Worm (Caenorhabditis elegans): Measurements from ENCODE around the gene iff-1.

Gene iff-1

ce11 chrIII:9703747-9704605 lies 43.0 kb downstream of the iff-1 start (continued):
- TF ChIP-seq vab-7 (GFP tag; IDR thresholded peaks at IDR 0.05) (no peak), Y75B8A.6 (GFP tag; IDR thresholded peaks at IDR 0.05) (no peak), mep-1 (tag; optimal IDR thresholded peaks at IDR 0.05) (no peak), set-16 (GFP tag; IDR thresholded peaks at IDR 0.05) (peak; percentile 26; the same call in 1 of the 2 replicates), mxl-2 (GFP tag; conservative IDR thresholded peaks at IDR 0.05) (no peak), T26A8.4 (GFP tag; IDR thresholded peaks at IDR 0.05) (no peak), lsy-2 (tag; optimal IDR thresholded peaks at IDR 0.05) (peak in 1 of 2 experiments; percentile 11), daf-12 (tag; optimal IDR thresholded peaks at IDR 0.05) (no peak), dmd-8 (GFP tag; IDR thresholded peaks at IDR 0.05) (no peak), mxl-3 (GFP tag; optimal IDR thresholded peaks at IDR 0.05) (peak; percentile 41), Y5F2A.4 (GFP tag; optimal IDR thresholded peaks at IDR 0.05) (no peak), ceh-32 (tag; optimal IDR thresholded peaks at IDR 0.05; ENCODE audit: poor library complexity) (no peak), aha-1 (tag) (peak; percentile 74), F44E2.7 (GFP tag; IDR thresholded peaks at IDR 0.05) (no peak), attf-4 (tag; optimal IDR thresholded peaks at IDR 0.05) (no peak), spr-1 (tag; optimal IDR thresholded peaks at IDR 0.05) (peak; percentile 18), F37D6.2 (tag; optimal IDR thresholded peaks at IDR 0.05) (peak; percentile 13), nhr-10 (tag; optimal IDR thresholded peaks at IDR 0.05) (no peak), nhr-48 (tag; optimal IDR thresholded peaks at IDR 0.05) (no peak), nhr-28 (tag; optimal IDR thresholded peaks at IDR 0.05) (peak; percentile 54), nhr-41 (GFP tag; IDR thresholded peaks at IDR 0.05) (no peak), hlh-30 (tag; optimal IDR thresholded peaks at IDR 0.05; ENCODE audit: insufficient read depth) (peak; percentile 31), daf-16 (GFP tag; optimal IDR thresholded peaks at IDR 0.05) (no peak), daf-16 (tag; optimal IDR thresholded peaks at IDR 0.05) (peak; percentile 11), spr-3 (GFP tag; optimal IDR thresholded peaks at IDR 0.05) (no peak), zip-11 (GFP tag; IDR thresholded peaks at IDR 0.05) (no peak), tag-97 (GFP tag; IDR thresholded peaks at IDR 0.05) (no peak), T20F7.1 (GFP tag; optimal IDR thresholded peaks at IDR 0.05) (no peak), hlh-11 (tag; optimal IDR thresholded peaks at IDR 0.05) (peak; percentile 39), unc-130 (GFP tag; optimal IDR thresholded peaks at IDR 0.05) (no peak), saeg-2 (GFP tag; IDR thresholded peaks at IDR 0.05) (no peak)

- no peak for TF ChIP-seq dmd-8 (GFP tag; IDR thresholded peaks at IDR 0.05)
- no peak for TF ChIP-seq spr-1 (tag; optimal IDR thresholded peaks at IDR 0.05)
- no peak for TF ChIP-seq Y75B8A.6 (GFP tag; IDR thresholded peaks at IDR 0.05)
- TF ChIP-seq Y48G9A.11 (GFP tag; IDR thresholded peaks at IDR 0.05): no peak
- no peak for TF ChIP-seq lim-7 (GFP tag; IDR thresholded peaks at IDR 0.05)
- no peak for TF ChIP-seq snpc-4 (tag; optimal IDR thresholded peaks at IDR 0.05)
- TF ChIP-seq sdz-12 (GFP tag; optimal IDR thresholded peaks at IDR 0.05): no peak
- TF ChIP-seq ztf-7 (tag; optimal IDR thresholded peaks at IDR 0.05): no peak
- TF ChIP-seq ceh-28 (tag; optimal IDR thresholded peaks at IDR 0.05): no peak
- peak; percentile 7; the same call in 1 of the 2 replicates for TF ChIP-seq hmg-1.1 (GFP tag; IDR thresholded peaks at IDR 0.05)
- TF ChIP-seq zfp-2 (tag; optimal IDR thresholded peaks at IDR 0.05): no peak
- no peak for TF ChIP-seq D1046.2 (GFP tag; IDR thresholded peaks at IDR 0.05)
- TF ChIP-seq zag-1 (tag; optimal IDR thresholded peaks at IDR 0.05): no peak
- TF ChIP-seq tag-97 (GFP tag; IDR thresholded peaks at IDR 0.05): no peak
- TF ChIP-seq daf-12 (tag; optimal IDR thresholded peaks at IDR 0.05): no peak
- no peak for TF ChIP-seq pqm-1 (tag; optimal IDR thresholded peaks at IDR 0.05)
- TF ChIP-seq ZK546.5 (tag; optimal IDR thresholded peaks at IDR 0.05): no peak
- TF ChIP-seq attf-4 (tag; optimal IDR thresholded peaks at IDR 0.05): no peak
- no peak for TF ChIP-seq zfp-3 (GFP tag; conservative IDR thresholded peaks at IDR 0.05)
- TF ChIP-seq lir-3 (tag; optimal IDR thresholded peaks at IDR 0.05): no peak
- TF ChIP-seq php-3 (GFP tag; IDR thresholded peaks at IDR 0.05): no peak
- TF ChIP-seq spr-3 (GFP tag; optimal IDR thresholded peaks at IDR 0.05): no peak
- no peak for TF ChIP-seq zip-2 (tag; optimal IDR thresholded peaks at IDR 0.05)
- no peak for TF ChIP-seq mxl-2 (GFP tag; conservative IDR thresholded peaks at IDR 0.05)
- no peak for TF ChIP-seq pha-4 (GFP tag; IDR thresholded peaks at IDR 0.05)
- no peak for TF ChIP-seq pha-4 (tag; optimal IDR thresholded peaks at IDR 0.05)
- no peak for TF ChIP-seq ceh-32 (tag; optimal IDR thresholded peaks at IDR 0.05; ENCODE audit: poor library complexity)
- no peak for TF ChIP-seq Y5F2A.4 (GFP tag; optimal IDR thresholded peaks at IDR 0.05)
- peak in 1 of 2 experiments; percentile 6 for TF ChIP-seq lsy-2 (tag; optimal IDR thresholded peaks at IDR 0.05)
Observed at ce11 chrIII:9702665-9703252, 44.2 kb downstream of the iff-1 start.
